Worm (Caenorhabditis elegans) whole organism, L4 larva: ENCODE data around the gene H35B03.2.

Source experiments
- F37D6.2 ChIP-seq: sonication (generic microtip); optimal IDR thresholded peaks from 2 replicates; lab custom pipeline; 2016; ENCODE audit warnings: mild to moderate bottlenecking, missing genetic modification characterization, missing compliant biosample characterization
- R02D3.7 ChIP-seq: fragments of 150-350 bp; sonication (generic microtip); optimal IDR thresholded peaks from 3 replicates; lab custom pipeline; 2014; ENCODE audit warnings: missing biosample characterization, missing genetic modification characterization
- ZK337.2 ChIP-seq: fragments of 200-800 bp; sonication (Bioruptor generic); IDR thresholded peaks from 2 replicates; pipeline ENCODE4 v1.3.6; 2022; ENCODE audit warnings: missing genetic modification reagents, missing genetic modification characterization, missing compliant biosample characterization
- arid-1 ChIP-seq: fragments of 200-800 bp; sonication (Bioruptor generic); conservative IDR thresholded peaks from 2 replicates; pipeline ENCODE4 v1.3.6; 2022; ENCODE audit warnings: missing genetic modification reagents, missing genetic modification characterization, missing compliant biosample characterization
- ceh-32 ChIP-seq: sonication (generic microtip); optimal IDR thresholded peaks from 2 replicates; lab custom pipeline; 2016; ENCODE audit warnings: mild to moderate bottlenecking, missing genetic modification characterization, missing compliant biosample characterization; ENCODE audit not compliant: poor library complexity
- ceh-44 ChIP-seq: fragments of 200-800 bp; sonication (Bioruptor generic); IDR thresholded peaks from 2 replicates; pipeline ENCODE4 v1.3.6; 2022; ENCODE audit warnings: missing genetic modification reagents, missing genetic modification characterization, missing compliant biosample characterization
- ceh-62 ChIP-seq: sonication (generic microtip); optimal IDR thresholded peaks from 2 replicates; lab custom pipeline; 2017; ENCODE audit warnings: missing biosample characterization, missing genetic modification characterization
- ceh-82 ChIP-seq: sonication (generic microtip); optimal IDR thresholded peaks from 2 replicates; lab custom pipeline; 2017; ENCODE audit warnings: missing biosample characterization, missing genetic modification characterization
- ces-1 ChIP-seq: fragments of 150-350 bp; sonication (generic microtip); optimal IDR thresholded peaks from 4 replicates; lab custom pipeline; 2014; ENCODE audit warnings: missing biosample characterization, missing genetic modification reagents, missing genetic modification characterization
- cey-2 ChIP-seq: sonication (generic microtip); optimal IDR thresholded peaks from 3 replicates; lab custom pipeline; 2017; ENCODE audit warnings: missing genetic modification characterization, mild to moderate bottlenecking, missing compliant biosample characterization, antibody characterized with exemption, borderline replicate concordance; ENCODE audit not compliant: insufficient read depth
- duxl-1 ChIP-seq: sonication (generic microtip); optimal IDR thresholded peaks from 2 replicates; lab custom pipeline; 2016; ENCODE audit warnings: mild to moderate bottlenecking, missing genetic modification characterization, moderate library complexity, missing compliant biosample characterization; ENCODE audit not compliant: poor library complexity
- dve-1 ChIP-seq: sonication (generic microtip); optimal IDR thresholded peaks from 2 replicates; lab custom pipeline; 2017; ENCODE audit warnings: antibody characterized with exemption, mild to moderate bottlenecking, missing genetic modification characterization, missing compliant biosample characterization; ENCODE audit not compliant: insufficient read depth
- hif-1 ChIP-seq, 2 experiments: sonication (generic microtip); optimal IDR thresholded peaks; 2 replicates each; lab custom pipeline; 2016 to 2017; ENCODE audit warnings: missing compliant biosample characterization in 2 of 2, missing genetic modification characterization in 2 of 2, missing genetic modification reagents in 2 of 2, missing genotype in 2 of 2, mild to moderate bottlenecking in 1 of 2
- hmg-1.1 ChIP-seq: fragments of 200-800 bp; sonication (Bioruptor generic); IDR thresholded peaks from 2 replicates; pipeline ENCODE4 v1.3.6; 2022; ENCODE audit warnings: missing genetic modification reagents, missing genetic modification characterization, missing compliant biosample characterization
- lim-7 ChIP-seq: fragments of 200-800 bp; sonication (Bioruptor generic); IDR thresholded peaks from 2 replicates; pipeline ENCODE4 v1.3.6; 2022; ENCODE audit warnings: missing genetic modification characterization, missing compliant biosample characterization
- lin-15B ChIP-seq: fragments of 150-350 bp; sonication (generic microtip); optimal IDR thresholded peaks from 3 replicates; lab custom pipeline; 2014; ENCODE audit warnings: missing biosample characterization, missing genetic modification characterization
- lin-29 ChIP-seq: fragments of 200-800 bp; sonication (Bioruptor generic); IDR thresholded peaks from 2 replicates; pipeline ENCODE4 v1.3.6; 2022; ENCODE audit warnings: missing genetic modification reagents, missing genetic modification characterization, missing compliant biosample characterization
- lin-38 ChIP-seq: fragments of 200-800 bp; sonication (Bioruptor generic); IDR thresholded peaks from 2 replicates; pipeline ENCODE4 v1.3.6; 2022; ENCODE audit warnings: missing genetic modification reagents, missing genetic modification characterization, missing compliant biosample characterization
- lir-3 ChIP-seq: sonication (generic microtip); optimal IDR thresholded peaks from 2 replicates; lab custom pipeline; 2016; ENCODE audit warnings: mild to moderate bottlenecking, missing genetic modification characterization, missing compliant biosample characterization
- lsy-2 ChIP-seq, 2 experiments: fragments of 150-350 bp in 1 of 2; sonication (generic microtip) in 1 of 2; optimal IDR thresholded peaks; 2 replicates each; lab custom pipeline; 2014 to 2017; ENCODE audit warnings: missing biosample characterization in 2 of 2, missing genetic modification characterization in 2 of 2
- mdl-1 ChIP-seq, 2 experiments: fragments of 150-350 bp in 1 of 2; sonication (generic microtip) in 1 of 2; optimal IDR thresholded peaks; 2 replicates each; lab custom pipeline; 2014 to 2017; ENCODE audit warnings: missing biosample characterization in 2 of 2, missing genetic modification characterization in 2 of 2
- mep-1 ChIP-seq: fragments of 150-350 bp; sonication (generic microtip); optimal IDR thresholded peaks from 3 replicates; lab custom pipeline; 2014; ENCODE audit warnings: missing biosample characterization, missing genetic modification characterization
- mes-2 ChIP-seq: sonication (generic microtip); optimal IDR thresholded peaks from 2 replicates; lab custom pipeline; 2016; ENCODE audit warnings: missing genotype, mild to moderate bottlenecking, missing genetic modification characterization, missing compliant biosample characterization; ENCODE audit not compliant: poor library complexity, severe bottlenecking
- mxl-3 ChIP-seq: fragments of 200-800 bp; sonication (Bioruptor generic); optimal IDR thresholded peaks from 2 replicates; lab custom pipeline; 2018; ENCODE audit warnings: mild to moderate bottlenecking, missing genetic modification characterization, missing compliant biosample characterization
- nhr-10 ChIP-seq: fragments of 150-350 bp; optimal IDR thresholded peaks from 2 replicates; lab custom pipeline; 2014; ENCODE audit warnings: missing biosample characterization, missing genetic modification characterization
- nhr-25 ChIP-seq: sonication (generic microtip); optimal IDR thresholded peaks from 2 replicates; lab custom pipeline; 2017; ENCODE audit warnings: missing genetic modification characterization, mild to moderate bottlenecking, missing compliant biosample characterization, antibody characterized with exemption, moderate library complexity, borderline replicate concordance; ENCODE audit not compliant: insufficient read depth
- nhr-28 ChIP-seq: fragments of 150-350 bp; optimal IDR thresholded peaks from 2 replicates; lab custom pipeline; 2014; ENCODE audit warnings: missing biosample characterization, missing genetic modification characterization
- nhr-6 ChIP-seq: fragments of 150-350 bp; optimal IDR thresholded peaks from 2 replicates; lab custom pipeline; 2014; ENCODE audit warnings: missing biosample characterization, missing genetic modification characterization
- nhr-77 ChIP-seq: fragments of 150-350 bp; optimal IDR thresholded peaks from 2 replicates; lab custom pipeline; 2014; ENCODE audit warnings: missing biosample characterization, missing genetic modification characterization
- pqm-1 ChIP-seq: sonication (generic microtip); optimal IDR thresholded peaks from 2 replicates; lab custom pipeline; 2017; ENCODE audit warnings: missing biosample characterization, missing genetic modification characterization
- tag-97 ChIP-seq: fragments of 200-800 bp; sonication (Bioruptor generic); IDR thresholded peaks from 2 replicates; pipeline ENCODE4 v1.3.6; 2022; ENCODE audit warnings: missing genetic modification characterization, missing compliant biosample characterization
- tra-1 ChIP-seq: fragments of 200-800 bp; sonication (Bioruptor generic); IDR thresholded peaks from 2 replicates; pipeline ENCODE4 v1.3.6; 2022; ENCODE audit warnings: missing genetic modification reagents, missing genetic modification characterization, missing compliant biosample characterization
- unc-130 ChIP-seq: sonication (generic microtip); optimal IDR thresholded peaks from 2 replicates; lab custom pipeline; 2016; ENCODE audit warnings: missing genetic modification reagents, missing genetic modification characterization, missing compliant biosample characterization
- unc-62 ChIP-seq, 3 experiments: fragments of 150-350 bp in 1 of 3; sonication (generic microtip); optimal IDR thresholded peaks in 2 of 3; peaks in 1 of 3; 1 replicate in 1 of 3; 2 replicates in 2 of 3; lab custom pipeline; 2014 to 2017; ENCODE audit warnings: missing biosample characterization in 3 of 3, missing genetic modification characterization in 3 of 3, missing genetic modification reagents in 3 of 3, missing genotype in 1 of 3
- zag-1 ChIP-seq: fragments of 150-350 bp; optimal IDR thresholded peaks from 2 replicates; lab custom pipeline; 2014; ENCODE audit warnings: missing biosample characterization, missing genetic modification characterization
- zfp-2 ChIP-seq: sonication (generic microtip); optimal IDR thresholded peaks from 2 replicates; lab custom pipeline; 2016; ENCODE audit warnings: mild to moderate bottlenecking, missing genetic modification characterization, missing compliant biosample characterization
- zfp-3 ChIP-seq: fragments of 200-800 bp; sonication (Bioruptor generic); conservative IDR thresholded peaks from 2 replicates; pipeline ENCODE4 v1.3.6; 2022; ENCODE audit warnings: missing genetic modification reagents, missing genetic modification characterization, missing compliant biosample characterization
- zip-2 ChIP-seq: fragments of 150-350 bp; optimal IDR thresholded peaks from 2 replicates; lab custom pipeline; 2014; ENCODE audit warnings: missing biosample characterization, missing genetic modification characterization

H35B03.2 gene

DNA sequence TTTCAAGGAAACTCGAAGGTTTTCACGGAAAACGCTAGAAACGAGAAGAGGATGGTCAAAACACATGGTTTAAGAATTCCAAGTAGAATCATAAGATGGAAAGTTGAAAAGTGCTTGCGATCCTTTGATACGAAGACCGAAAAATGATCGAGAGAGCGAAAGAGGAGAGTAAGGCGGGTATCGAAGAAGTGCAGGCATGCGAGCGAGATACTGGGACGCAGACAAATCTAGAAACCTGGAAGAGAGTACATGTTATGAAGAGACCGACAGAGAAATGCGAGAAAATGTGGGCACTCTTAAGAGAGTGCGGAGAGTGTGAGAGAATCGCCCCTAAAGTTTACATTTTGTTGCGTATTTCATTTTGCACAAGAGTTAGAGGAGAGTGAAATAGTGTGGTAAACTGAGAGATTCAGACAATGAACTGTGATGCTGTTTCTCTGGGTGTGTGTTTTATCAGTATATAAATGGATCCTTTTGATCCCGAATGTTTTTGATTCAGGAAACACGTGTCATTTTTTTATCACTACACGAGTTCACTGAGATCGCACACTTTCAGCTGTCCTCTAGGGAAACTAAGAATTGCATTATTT, 22.6 kb upstream of the H35B03.2 start (continued):
- TF ChIP-seq lir-3 (tag; lab: Kevin White, UChicago) (no peak), ceh-82 (tag; lab: Kevin White, UChicago) (no peak), F37D6.2 (tag; lab: Kevin White, UChicago) (peak; percentile 24), tra-1 (GFP tag; lab: Robert Waterston, UW) (no peak), zfp-2 (tag; lab: Kevin White, UChicago) (no peak), duxl-1 (tag; lab: Kevin White, UChicago) (no peak), zfp-3 (GFP tag; lab: Robert Waterston, UW) (no peak), tag-97 (no peak), pqm-1 (tag; lab: Kevin White, UChicago) (peak; percentile 18), ces-1 (GFP tag; lab: Kevin White, UChicago) (no peak), zag-1 (tag; lab: Kevin White, UChicago) (no peak), arid-1 (GFP tag; lab: Robert Waterston, UW) (0 out of 2 replicates have a peak, but pooled peaks have one; percentile 11), ceh-62 (no peak), cey-2 (tag; lab: Kevin White, UChicago) (no peak), lim-7 (no peak), zip-2 (tag; lab: Kevin White, UChicago) (no peak), lin-29 (no peak), nhr-6 (peak; percentile 85), ceh-44 (GFP tag; lab: Robert Waterston, UW) (no peak), mxl-3 (GFP tag; lab: Kevin White, UChicago) (peak; percentile 60), ceh-32 (tag; lab: Kevin White, UChicago) (no peak)

ce11 chrIV:5753253-5753652, 21.8 kb upstream of the H35B03.2 start:
- TF ChIP-seq mdl-1 (tag; optimal IDR thresholded peaks at IDR 0.05; lab: Kevin White, UChicago) (peak in 1 of 2 experiments; percentile 55), unc-62 (GFP tag; optimal IDR thresholded peaks at IDR 0.05 in 1 of 2; lab: Kevin White, UChicago) (peak in 1 of 2 experiments; percentile 8), unc-62 (tag; optimal IDR thresholded peaks at IDR 0.05; lab: Kevin White, UChicago) (no peak), mep-1 (tag; lab: Kevin White, UChicago) (peak; percentile 1), hif-1 (tag; optimal IDR thresholded peaks at IDR 0.05; lab: Kevin White, UChicago) (peak in 1 of 2 experiments; percentile 25), ceh-44 (GFP tag; lab: Robert Waterston, UW) (no peak), lim-7 (no peak), nhr-77 (tag; lab: Kevin White, UChicago) (peak; percentile 51), lsy-2 (tag; optimal IDR thresholded peaks at IDR 0.05; lab: Kevin White, UChicago) (peak in 1 of 2 experiments; percentile 6), nhr-28 (peak; percentile 66), mes-2 (peak; percentile 1), nhr-10 (no peak), lir-3 (tag; lab: Kevin White, UChicago) (no peak), ceh-32 (tag; lab: Kevin White, UChicago) (no peak), R02D3.7 (no peak), zfp-2 (tag; lab: Kevin White, UChicago) (no peak), nhr-25 (tag; lab: Kevin White, UChicago) (no peak), hmg-1.1 (GFP tag; lab: Robert Waterston, UW) (no peak)

DNA sequence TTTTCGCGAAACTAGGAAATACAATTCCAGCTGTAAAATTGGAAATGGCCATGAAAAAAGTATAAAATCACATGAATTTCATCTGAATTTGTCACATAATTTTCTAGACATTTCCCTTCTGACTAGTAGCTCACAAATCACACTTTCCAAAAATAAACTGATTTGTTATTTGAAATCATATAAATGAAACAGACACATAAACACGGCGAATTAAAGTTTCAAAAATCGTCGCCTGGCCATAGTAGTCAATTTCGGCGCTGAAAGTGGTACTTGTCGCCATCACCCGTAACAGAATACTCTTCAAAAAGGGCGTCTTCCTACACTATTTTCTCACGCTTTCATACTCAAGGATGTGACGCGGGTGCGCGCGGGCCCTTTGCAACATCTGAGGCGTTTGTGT, 21.2 kb upstream of the H35B03.2 start:
- no peak for TF ChIP-seq dve-1 (tag; lab: Kevin White, UChicago)
- TF ChIP-seq hmg-1.1 (GFP tag; lab: Robert Waterston, UW): no peak
- no peak for TF ChIP-seq ZK337.2 (GFP tag; lab: Robert Waterston, UW)
- peak in 1 of 2 experiments; percentile 60 for TF ChIP-seq unc-62 (GFP tag; optimal IDR thresholded peaks at IDR 0.05 in 1 of 2; lab: Kevin White, UChicago)
- TF ChIP-seq unc-62 (tag; optimal IDR thresholded peaks at IDR 0.05; lab: Kevin White, UChicago): no peak
- no peak for TF ChIP-seq unc-130
- no peak for TF ChIP-seq nhr-25 (tag; lab: Kevin White, UChicago)
- TF ChIP-seq lin-38 (GFP tag; lab: Robert Waterston, UW): 0 out of 2 replicates have a peak, but pooled peaks have one; percentile 4
- TF ChIP-seq zag-1 (tag; lab: Kevin White, UChicago): no peak
- no peak for TF ChIP-seq lin-15B (tag; lab: Kevin White, UChicago)
- TF ChIP-seq, all 104 proteins: peak for 2
